Fruit fly (Drosophila melanogaster): ENCODE measurements around the gene CG32091.

CG32091 gene

DNA sequence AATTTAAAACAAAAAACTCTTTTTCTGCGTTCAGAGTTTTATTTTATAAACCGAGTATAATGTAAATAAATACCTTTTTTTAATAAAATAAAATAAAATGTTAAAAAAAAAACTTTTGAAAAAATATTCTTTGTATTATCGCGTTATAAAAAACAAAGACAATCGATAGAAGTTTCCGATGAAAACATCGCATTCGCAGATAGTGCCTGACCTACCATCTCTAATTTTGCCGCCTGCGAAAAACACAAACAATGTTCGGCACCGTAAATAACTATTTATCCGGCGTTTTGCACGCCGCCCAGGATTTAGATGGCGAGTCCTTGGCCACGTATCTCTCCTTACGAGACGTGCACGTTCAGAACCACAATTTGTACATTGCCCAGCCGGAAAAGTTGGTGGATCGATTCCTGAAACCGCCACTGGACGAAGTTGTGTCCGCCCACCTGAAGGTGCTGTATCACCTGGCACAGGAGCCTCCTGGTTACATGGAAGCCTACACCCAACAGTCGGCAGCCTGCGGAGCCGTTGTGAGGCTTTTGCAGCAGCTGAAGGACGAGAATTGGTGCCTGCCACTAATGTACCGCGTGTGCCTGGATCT, 4.9 kb upstream of the CG32091 start, which contains the start of gene PCID2 (continued):
- TF ChIP-seq CG11696 (GFP tag; IDR thresholded peaks at IDR 0.05), result no peak
- TF ChIP-seq Spps (tag; optimal IDR thresholded peaks at IDR 0.05), result no peak
- no peak for TF ChIP-seq ash1 (GFP tag; optimal IDR thresholded peaks at IDR 0.05)
- no peak for TF ChIP-seq CG7928 (GFP tag; optimal IDR thresholded peaks at IDR 0.05)
- TF ChIP-seq CG32532 (GFP tag; IDR thresholded peaks at IDR 0.05), result no peak
- no peak for TF ChIP-seq CG3995 (GFP tag; optimal IDR thresholded peaks at IDR 0.05)
- no peak for TF ChIP-seq luna (GFP tag; optimal IDR thresholded peaks at IDR 0.05)
- no peak for TF ChIP-seq CG3407 (GFP tag; optimal IDR thresholded peaks at IDR 0.05)
- TF ChIP-seq CG5953 (GFP tag; IDR thresholded peaks at IDR 0.05), result no peak
- TF ChIP-seq CG4360 (GFP tag; IDR thresholded peaks at IDR 0.05), result no peak
- no peak for TF ChIP-seq fd3F (GFP tag; optimal IDR thresholded peaks at IDR 0.05)
- no peak for TF ChIP-seq wor (GFP tag; IDR thresholded peaks at IDR 0.05)
- no peak for TF ChIP-seq CG2678 (tag; optimal IDR thresholded peaks at IDR 0.05)
- peak; percentile 74 for TF ChIP-seq Dref (GFP tag; IDR thresholded peaks at IDR 0.05)
- TF ChIP-seq lov (optimal IDR thresholded peaks at IDR 0.05), result no peak
- TF ChIP-seq lov (GFP tag; IDR thresholded peaks at IDR 0.05), result no peak
- no peak for TF ChIP-seq ci (GFP tag; IDR thresholded peaks at IDR 0.05)
- no peak for TF ChIP-seq Hmr (GFP tag; optimal IDR thresholded peaks at IDR 0.05)
- TF ChIP-seq CG1647 (GFP tag; optimal IDR thresholded peaks at IDR 0.05), result no peak
- TF ChIP-seq ewg (GFP tag; optimal IDR thresholded peaks at IDR 0.05), result no peak
- no peak for TF ChIP-seq CG31224 (GFP tag; IDR thresholded peaks at IDR 0.05)
- no peak for TF ChIP-seq sens-2 (GFP tag; IDR thresholded peaks at IDR 0.05)
- TF ChIP-seq CG10959 (GFP tag; IDR thresholded peaks at IDR 0.05), result no peak
- no peak for TF ChIP-seq gsb (GFP tag; IDR thresholded peaks at IDR 0.05)
- TF ChIP-seq vnd (GFP tag; IDR thresholded peaks at IDR 0.05; ENCODE audit: partially characterized antibody), result peak; percentile 77
- TF ChIP-seq Ets65A (GFP tag), result no peak
- TF ChIP-seq CG17568 (GFP tag; optimal IDR thresholded peaks at IDR 0.05), result no peak
- TF ChIP-seq CHES-1-like (GFP tag; optimal IDR thresholded peaks at IDR 0.05), result no peak
- TF ChIP-seq CG11456 (GFP tag; IDR thresholded peaks at IDR 0.05), result no peak
- no peak for TF ChIP-seq Elba2 (GFP tag; optimal IDR thresholded peaks at IDR 0.05)
- TF ChIP-seq CG3065 (GFP tag; optimal IDR thresholded peaks at IDR 0.05), result no peak
- TF ChIP-seq nerfin-2 (GFP tag; IDR thresholded peaks at IDR 0.05; ENCODE audit: partially characterized antibody), result peak; percentile 72
- no peak for TF ChIP-seq nmo (GFP tag; optimal IDR thresholded peaks at IDR 0.05)
- TF ChIP-seq Poxn (GFP tag; IDR thresholded peaks at IDR 0.05), result no peak
- no peak for TF ChIP-seq Antp (GFP tag; optimal IDR thresholded peaks at IDR 0.05)
- TF ChIP-seq Asciz (GFP tag; optimal IDR thresholded peaks at IDR 0.05), result no peak
- TF ChIP-seq CG12071 (GFP tag; optimal IDR thresholded peaks at IDR 0.05), result no peak
- no peak for TF ChIP-seq CG13296 (GFP tag; optimal IDR thresholded peaks at IDR 0.05)
- TF ChIP-seq Sry-δ (GFP tag; optimal IDR thresholded peaks at IDR 0.05), result peak; percentile 77
- TF ChIP-seq E2f2 (GFP tag; IDR thresholded peaks at IDR 0.05), result peak; percentile 53; the same call in 1 of the 2 replicates
- TF ChIP-seq pfk (GFP tag; optimal IDR thresholded peaks at IDR 0.05), result no peak
- no peak for TF ChIP-seq Adf1 (GFP tag; IDR thresholded peaks at IDR 0.05)
- TF ChIP-seq wdn (GFP tag; IDR thresholded peaks at IDR 0.05), result no peak
- TF ChIP-seq cad (GFP tag; optimal IDR thresholded peaks at IDR 0.05), result no peak
- TF ChIP-seq CG30020 (tag; optimal IDR thresholded peaks at IDR 0.05), result no peak
- TF ChIP-seq pnt (GFP tag; optimal IDR thresholded peaks at IDR 0.05), result no peak
- TF ChIP-seq CG9797 (GFP tag; optimal IDR thresholded peaks at IDR 0.05), result no peak
- peak; percentile 28 for TF ChIP-seq sens (GFP tag)
- no peak for TF ChIP-seq gcm2 (GFP tag; optimal IDR thresholded peaks at IDR 0.05)
- no peak for TF ChIP-seq CG3163 (GFP tag; optimal IDR thresholded peaks at IDR 0.05)
- TF ChIP-seq hb (GFP tag; IDR thresholded peaks at IDR 0.05; ENCODE audit: partially characterized antibody), result peak; percentile 69
- TF ChIP-seq chm (GFP tag; IDR thresholded peaks at IDR 0.05), result no peak
- TF ChIP-seq CG16863 (GFP tag; optimal IDR thresholded peaks at IDR 0.05), result no peak
